Worm (Caenorhabditis elegans) whole organism, L4/young adult: ENCODE measurements around the gene Y11D7A.19.

Experiments used
- W03F9.2 ChIP-seq: fragments of 150-350 bp; optimal IDR thresholded peaks from 2 replicates; lab custom pipeline; 2014; ENCODE audit warnings: missing biosample characterization, missing genetic modification characterization
- dao-5 ChIP-seq: sonication (generic microtip); optimal IDR thresholded peaks from 2 replicates; lab custom pipeline; 2016; ENCODE audit warnings: missing genotype, missing genetic modification characterization, moderate library complexity, missing compliant biosample characterization
- him-1 ChIP-seq: sonication (generic microtip); optimal IDR thresholded peaks from 2 replicates; lab custom pipeline; 2016; ENCODE audit warnings: missing genotype, missing genetic modification reagents, missing genetic modification characterization, missing compliant biosample characterization

DNA sequence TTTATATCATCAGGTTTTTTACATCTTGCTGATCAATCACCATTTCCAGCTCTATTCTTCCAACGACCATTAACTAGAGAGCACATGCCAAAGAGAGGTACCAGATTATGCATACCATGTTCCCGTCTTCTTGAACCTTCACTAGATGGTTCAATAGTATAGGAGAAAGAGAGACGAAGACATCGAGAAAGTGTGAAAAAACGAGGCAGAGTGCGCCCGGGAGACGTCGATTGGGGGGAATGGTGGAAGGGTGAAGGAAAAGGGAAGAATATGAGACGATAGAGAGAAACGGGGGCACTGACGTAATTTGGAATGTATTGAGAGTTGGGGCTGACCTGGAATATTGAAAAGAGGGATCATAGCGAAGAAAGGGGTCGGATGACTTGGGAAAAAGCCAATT is 1.2 kb upstream of the Y11D7A.19 start:
- TF ChIP-seq W03F9.2 (tag; lab: Kevin White, UChicago) (no peak), dao-5 (tag; lab: Kevin White, UChicago) (no peak), him-1 (tag; lab: Kevin White, UChicago) (no peak)
